Worm (Caenorhabditis elegans) whole organism, early embryonic: ENCODE results near the gene T05C7.5.

ENCODE experiments used
- B0310.2 ChIP-seq: sonication (generic microtip); optimal IDR thresholded peaks from 2 replicates; lab custom pipeline; 2016; ENCODE audit warnings: mild to moderate bottlenecking, missing genetic modification characterization, missing compliant biosample characterization
- F13C5.2 ChIP-seq: sonication (generic microtip); optimal IDR thresholded peaks from 2 replicates; lab custom pipeline; 2017; ENCODE audit warnings: mild to moderate bottlenecking, missing genetic modification characterization, inconsistent platforms, missing compliant biosample characterization
- aly-1 ChIP-seq: sonication (generic microtip); optimal IDR thresholded peaks from 2 replicates; lab custom pipeline; 2016; ENCODE audit warnings: missing genetic modification characterization, missing compliant biosample characterization
- ama-1 ChIP-seq: fragments of 150-350 bp; optimal IDR thresholded peaks from 2 replicates; lab custom pipeline; 2014
- ceh-13 ChIP-seq: fragments of 200-800 bp; sonication (Bioruptor generic); optimal IDR thresholded peaks from 2 replicates; lab custom pipeline; 2018; ENCODE audit warnings: mild to moderate bottlenecking, missing genetic modification characterization, missing compliant biosample characterization
- ceh-36 ChIP-seq: sonication (generic microtip); optimal IDR thresholded peaks from 2 replicates; lab custom pipeline; 2016; ENCODE audit warnings: missing genetic modification characterization, inconsistent platforms, missing compliant biosample characterization
- ets-7 ChIP-seq: sonication (generic microtip); optimal IDR thresholded peaks from 2 replicates; lab custom pipeline; 2016; ENCODE audit warnings: missing genotype, missing genetic modification characterization, missing compliant biosample characterization
- flt-1 ChIP-seq: fragments of 200-800 bp; sonication (Bioruptor generic); IDR thresholded peaks from 2 replicates; pipeline ENCODE4 v1.3.6; 2022; ENCODE audit warnings: missing genetic modification characterization, missing compliant biosample characterization
- hmbx-1 ChIP-seq: sonication (generic microtip); optimal IDR thresholded peaks from 2 replicates; lab custom pipeline; 2016; ENCODE audit warnings: mild to moderate bottlenecking, missing genetic modification characterization, missing compliant biosample characterization
- hmg-4 ChIP-seq: fragments of 200-800 bp; sonication (Bioruptor generic); optimal IDR thresholded peaks from 2 replicates; lab custom pipeline; 2018; ENCODE audit warnings: mild to moderate bottlenecking, missing genetic modification characterization, missing compliant biosample characterization
- hnd-1 ChIP-seq: sonication (generic microtip); optimal IDR thresholded peaks from 2 replicates; lab custom pipeline; 2016; ENCODE audit warnings: missing genetic modification characterization, missing compliant biosample characterization
- pes-1 ChIP-seq: fragments of 200-800 bp; sonication (Bioruptor generic); IDR thresholded peaks from 2 replicates; pipeline ENCODE4 v1.3.6; 2022; ENCODE audit warnings: missing genetic modification reagents, missing genetic modification characterization, missing compliant biosample characterization
- scrt-1 ChIP-seq: fragments of 200-800 bp; sonication (Bioruptor generic); IDR thresholded peaks from 2 replicates; pipeline ENCODE4 v1.3.6; 2022; ENCODE audit warnings: missing genetic modification characterization, missing compliant biosample characterization
- sea-1 ChIP-seq: fragments of 200-800 bp; sonication (Bioruptor generic); conservative IDR thresholded peaks from 2 replicates; pipeline ENCODE4 v1.3.6; 2022; ENCODE audit warnings: missing genetic modification characterization, missing compliant biosample characterization
- tbx-11 ChIP-seq: fragments of 200-800 bp; sonication (Bioruptor generic); IDR thresholded peaks from 2 replicates; pipeline ENCODE4 v1.3.6; 2022; ENCODE audit warnings: missing genetic modification characterization, missing compliant biosample characterization
- tbx-37 ChIP-seq: fragments of 200-800 bp; sonication (Bioruptor generic); conservative IDR thresholded peaks from 2 replicates; pipeline ENCODE4 v1.3.6; 2022; ENCODE audit warnings: missing genetic modification reagents, missing genetic modification characterization, missing compliant biosample characterization
- tra-4 ChIP-seq: sonication (generic microtip); optimal IDR thresholded peaks from 2 replicates; lab custom pipeline; 2017; ENCODE audit warnings: missing genetic modification characterization, missing compliant biosample characterization

The T05C7.5 gene

DNA sequence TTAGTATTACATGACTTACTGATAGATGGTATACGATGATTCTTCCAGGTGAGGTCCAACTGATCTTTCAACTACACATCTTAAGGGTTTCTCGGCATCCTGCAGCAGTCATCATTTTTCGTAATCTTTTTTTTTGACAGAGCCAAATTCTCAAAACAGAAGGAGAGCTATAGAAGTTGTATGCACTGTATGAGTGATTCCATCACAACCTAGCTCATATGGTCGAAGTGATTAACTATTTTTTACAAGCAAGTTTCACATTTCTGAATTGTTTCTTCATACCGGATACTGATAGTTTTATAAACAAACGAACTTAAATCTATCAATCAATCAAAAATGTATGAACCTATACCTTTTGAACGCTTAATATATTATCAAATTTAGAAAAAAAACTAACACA is at the start of gene T05C7.5:
T05C7.5 (minus strand) TSS at position 101 of the 400 bp plus-strand sequence.
- TF ChIP-seq tbx-11 (GFP tag; lab: Robert Waterston, UW) (no peak), sea-1 (GFP tag; lab: Robert Waterston, UW) (no peak), B0310.2 (tag; lab: Kevin White, UChicago) (no peak), pes-1 (GFP tag; lab: Robert Waterston, UW) (no peak), F13C5.2 (tag; lab: Kevin White, UChicago) (no peak), flt-1 (GFP tag; lab: Robert Waterston, UW) (no peak), ets-7 (tag; lab: Kevin White, UChicago) (no peak), scrt-1 (GFP tag; lab: Robert Waterston, UW) (no peak), aly-1 (tag; lab: Kevin White, UChicago) (no peak), hmbx-1 (tag; lab: Kevin White, UChicago) (no peak), ama-1 (lab: Kevin White, UChicago) (no peak), ceh-13 (GFP tag; lab: Kevin White, UChicago) (no peak), hnd-1 (no peak), hmg-4 (GFP tag; lab: Kevin White, UChicago) (no peak), ceh-36 (no peak), tbx-37 (GFP tag; lab: Robert Waterston, UW) (no peak)

DNA sequence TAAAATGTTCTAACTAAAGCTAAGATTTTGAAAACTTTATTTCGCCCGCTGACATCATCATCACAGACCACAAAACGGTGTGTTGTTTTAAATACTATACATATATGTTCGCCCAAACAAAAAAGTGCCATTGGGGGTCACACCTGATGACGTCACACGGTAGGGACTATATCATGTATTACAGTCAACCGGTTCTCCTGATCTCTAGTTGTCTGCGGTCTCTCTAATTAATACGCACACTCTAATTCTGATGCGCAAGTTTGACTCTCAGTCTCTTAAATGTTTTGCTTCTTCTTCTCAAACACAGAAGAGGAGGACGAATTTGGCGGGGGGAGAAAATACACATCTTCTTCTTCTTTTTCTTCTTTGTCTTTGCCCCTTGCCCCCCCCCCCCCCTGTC is 44.1 kb upstream of the T05C7.5 start:
- no peak for TF ChIP-seq sea-1 (GFP tag; lab: Robert Waterston, UW)
- TF ChIP-seq pes-1 (GFP tag; lab: Robert Waterston, UW): no peak
- TF ChIP-seq ama-1 (lab: Kevin White, UChicago): no peak
- TF ChIP-seq B0310.2 (tag; lab: Kevin White, UChicago): no peak
- TF ChIP-seq flt-1 (GFP tag; lab: Robert Waterston, UW): no peak
- no peak for TF ChIP-seq scrt-1 (GFP tag; lab: Robert Waterston, UW)
- no peak for TF ChIP-seq tbx-37 (GFP tag; lab: Robert Waterston, UW)
- no peak for TF ChIP-seq F13C5.2 (tag; lab: Kevin White, UChicago)
- TF ChIP-seq tra-4 (tag; lab: Kevin White, UChicago): no peak
- no peak for TF ChIP-seq hmbx-1 (tag; lab: Kevin White, UChicago)
- no peak for TF ChIP-seq aly-1 (tag; lab: Kevin White, UChicago)
- no peak for TF ChIP-seq ets-7 (tag; lab: Kevin White, UChicago)
- TF ChIP-seq ceh-36: no peak
- no peak for TF ChIP-seq hnd-1
- no peak for TF ChIP-seq ceh-13 (GFP tag; lab: Kevin White, UChicago)

DNA sequence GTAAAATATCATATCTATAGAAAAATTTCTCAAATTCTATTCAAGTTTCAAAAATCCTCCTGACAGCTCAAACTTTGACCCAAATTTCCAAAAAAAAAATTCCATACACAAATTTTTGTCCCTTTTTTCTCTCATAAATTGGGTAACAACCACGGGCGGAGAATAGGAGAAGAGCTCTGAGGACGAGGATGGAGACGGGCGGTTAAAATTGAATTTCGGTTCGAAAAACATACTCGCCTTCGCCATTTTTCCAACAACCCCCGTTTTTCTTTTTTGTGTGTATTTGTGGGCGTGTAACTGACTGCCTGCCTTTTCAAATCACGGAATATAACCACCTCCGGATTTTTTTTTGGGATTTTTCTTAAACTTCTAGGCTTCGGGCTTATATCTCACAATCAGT is 39.0 kb upstream of the T05C7.5 start:
- TF ChIP-seq tra-4 (tag; lab: Kevin White, UChicago): no peak

DNA sequence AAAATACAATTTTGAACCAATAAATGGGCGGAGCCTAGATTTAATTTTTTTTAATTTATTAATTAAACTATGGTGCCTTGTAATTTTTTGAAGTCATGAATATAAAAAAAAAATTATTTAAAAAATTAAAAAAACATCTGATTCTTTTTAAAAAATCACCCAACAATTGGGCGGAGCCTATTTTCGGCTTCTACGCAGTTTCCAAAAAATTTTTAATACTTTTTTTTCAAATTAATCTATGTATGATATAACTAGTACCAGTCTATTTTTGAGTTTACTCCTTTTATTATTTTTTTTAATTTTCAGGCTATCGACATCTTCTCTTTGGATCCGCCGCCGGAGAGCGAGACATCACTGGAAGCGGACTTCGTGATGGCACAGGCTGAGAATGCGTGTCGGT is 33.0 kb upstream of the T05C7.5 start, which contains the start of gene tpa-1:
tpa-1 (plus strand) TSS at position 301 of the 400 bp plus-strand sequence.
- TF ChIP-seq ceh-36 (no peak), aly-1 (tag; lab: Kevin White, UChicago) (no peak), scrt-1 (GFP tag; lab: Robert Waterston, UW) (no peak), flt-1 (GFP tag; lab: Robert Waterston, UW) (no peak), ama-1 (lab: Kevin White, UChicago) (no peak), sea-1 (GFP tag; lab: Robert Waterston, UW) (no peak), hnd-1 (no peak)

DNA sequence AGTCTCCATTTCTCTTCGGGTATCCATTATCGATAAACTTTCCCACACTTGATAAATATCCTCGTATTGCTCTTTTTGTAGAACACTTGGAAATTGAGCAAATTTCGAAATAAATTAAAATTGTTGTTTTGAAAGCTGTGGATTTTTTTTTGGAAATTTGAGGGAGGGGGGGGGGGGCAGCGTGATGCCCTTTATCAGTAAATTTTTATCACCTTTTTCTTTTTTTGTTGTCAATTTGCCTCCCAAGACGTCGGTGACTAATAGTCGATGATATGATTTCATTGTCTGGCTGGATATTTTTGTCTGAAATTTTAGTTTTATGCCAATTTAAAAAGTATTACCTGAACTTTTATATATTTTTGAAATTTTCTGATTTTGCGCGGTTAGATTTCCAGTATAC is 31.3 kb upstream of the T05C7.5 start, which contains the start of gene scl-23:
scl-23 (minus strand) TSS at position 101 of the 400 bp plus-strand sequence.
- TF ChIP-seq B0310.2 (tag; lab: Kevin White, UChicago) (no peak), ama-1 (lab: Kevin White, UChicago) (no peak), hmbx-1 (tag; lab: Kevin White, UChicago) (no peak)

DNA sequence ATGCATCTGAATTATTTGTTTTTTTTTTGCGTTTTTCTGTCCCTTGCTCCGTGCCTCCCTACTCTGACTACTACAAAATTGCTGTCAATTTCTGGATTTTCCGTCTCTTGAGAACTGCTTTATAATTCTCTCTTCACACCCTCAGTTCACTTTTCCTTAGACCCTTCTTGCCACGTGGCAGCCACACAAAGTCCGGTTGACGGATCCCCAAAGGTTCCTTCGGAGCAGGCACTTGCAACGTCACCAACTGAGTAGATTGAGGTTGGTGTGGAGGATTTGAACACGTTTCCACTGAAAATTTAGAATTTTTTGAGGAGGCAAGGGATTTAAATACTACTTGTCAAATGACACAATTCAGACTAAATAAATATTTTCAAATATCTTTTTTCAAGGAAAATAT is 28.0 kb upstream of the T05C7.5 start:
- TF ChIP-seq ceh-13 (GFP tag; lab: Kevin White, UChicago) (no peak), B0310.2 (tag; lab: Kevin White, UChicago) (no peak), flt-1 (GFP tag; lab: Robert Waterston, UW) (no peak), ceh-36 (no peak), scrt-1 (GFP tag; lab: Robert Waterston, UW) (no peak), hmg-4 (GFP tag; lab: Kevin White, UChicago) (no peak), ets-7 (tag; lab: Kevin White, UChicago) (no peak), F13C5.2 (tag; lab: Kevin White, UChicago) (no peak), aly-1 (tag; lab: Kevin White, UChicago) (no peak)

DNA sequence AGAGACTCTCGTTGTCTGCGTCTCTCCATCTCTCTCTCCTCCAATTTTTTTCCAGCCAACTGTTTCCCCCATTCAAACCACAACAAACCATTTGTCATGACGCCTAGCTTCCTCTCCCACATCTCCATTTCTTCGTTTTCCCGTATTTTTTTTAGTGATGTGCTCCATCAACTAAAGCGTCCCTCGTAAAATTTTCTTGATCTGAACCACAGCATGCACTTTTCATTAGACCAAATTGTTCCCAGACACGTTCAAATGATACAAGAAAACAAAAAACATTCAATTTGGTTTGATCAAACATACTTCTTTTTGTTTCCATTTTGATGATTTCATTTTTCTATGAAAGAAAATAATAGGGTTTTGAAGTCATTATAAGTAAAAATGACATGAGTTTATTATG is 23.6 kb upstream of the T05C7.5 start:
- TF ChIP-seq pes-1 (GFP tag; lab: Robert Waterston, UW) (no peak), tbx-11 (GFP tag; lab: Robert Waterston, UW) (no peak), tra-4 (tag; lab: Kevin White, UChicago) (no peak), ama-1 (lab: Kevin White, UChicago) (no peak), ets-7 (tag; lab: Kevin White, UChicago) (no peak), hnd-1 (no peak), B0310.2 (tag; lab: Kevin White, UChicago) (no peak), scrt-1 (GFP tag; lab: Robert Waterston, UW) (no peak)

DNA sequence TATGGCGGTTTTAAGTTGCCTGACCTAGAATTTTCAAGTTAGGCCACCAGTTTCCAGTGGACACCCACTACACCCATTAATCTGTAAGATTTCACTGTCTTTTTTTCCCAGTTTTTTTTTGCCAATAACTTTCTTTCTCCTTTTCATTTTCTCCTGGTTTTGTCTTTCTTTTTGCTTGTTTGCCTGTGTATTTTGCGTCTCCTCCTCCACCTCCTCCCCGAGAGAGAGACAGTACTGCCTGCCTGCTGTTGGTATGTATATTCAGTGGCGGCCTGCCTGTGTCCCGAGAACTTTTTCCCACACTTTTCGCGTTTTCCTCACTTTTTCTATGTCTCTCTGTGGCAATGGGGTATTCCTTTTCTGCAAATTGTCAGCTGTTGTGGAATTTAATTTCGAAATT is 22.7 kb upstream of the T05C7.5 start:
- TF ChIP-seq pes-1 (GFP tag; lab: Robert Waterston, UW): no peak
- TF ChIP-seq hmbx-1 (tag; lab: Kevin White, UChicago): no peak
- no peak for TF ChIP-seq sea-1 (GFP tag; lab: Robert Waterston, UW)
- no peak for TF ChIP-seq tbx-11 (GFP tag; lab: Robert Waterston, UW)
